Worm (Caenorhabditis elegans) whole organism, late embryonic: Measurements from ENCODE around the gene Y54G11A.4.

ENCODE experiments used
- C08G9.2 ChIP-seq: sonication (generic microtip); optimal IDR thresholded peaks from 2 replicates; lab custom pipeline; 2016; ENCODE audit warnings: mild to moderate bottlenecking, missing genetic modification characterization, moderate library complexity, missing compliant biosample characterization
- C38D4.7 ChIP-seq: fragments of 200-800 bp; sonication (Bioruptor generic); optimal IDR thresholded peaks from 2 replicates; lab custom pipeline; 2018; ENCODE audit warnings: mild to moderate bottlenecking, missing genetic modification characterization, moderate library complexity, missing compliant biosample characterization
- F13H6.1 ChIP-seq: sonication (generic microtip); optimal IDR thresholded peaks from 2 replicates; lab custom pipeline; 2016; ENCODE audit warnings: missing genetic modification characterization, missing compliant biosample characterization
- K02D7.2 ChIP-seq: sonication (generic microtip); optimal IDR thresholded peaks from 2 replicates; lab custom pipeline; 2017; ENCODE audit warnings: mild to moderate bottlenecking, missing genetic modification characterization, missing compliant biosample characterization
- K09A11.1 ChIP-seq: sonication (generic microtip); optimal IDR thresholded peaks from 2 replicates; lab custom pipeline; 2017; ENCODE audit warnings: antibody characterized with exemption, mild to moderate bottlenecking, missing genetic modification characterization, missing compliant biosample characterization; ENCODE audit not compliant: insufficient read depth
- Y22D7AL.16 ChIP-seq: sonication (generic microtip); optimal IDR thresholded peaks from 2 replicates; lab custom pipeline; 2016; ENCODE audit warnings: missing genetic modification characterization, missing compliant biosample characterization
- ahr-1 ChIP-seq: sonication (generic microtip); optimal IDR thresholded peaks from 2 replicates; lab custom pipeline; 2016; ENCODE audit warnings: missing genetic modification characterization, missing compliant biosample characterization
- ceh-19 ChIP-seq: fragments of 200-800 bp; sonication (Bioruptor generic); optimal IDR thresholded peaks from 2 replicates; lab custom pipeline; 2018; ENCODE audit warnings: mild to moderate bottlenecking, missing genetic modification characterization, missing compliant biosample characterization
- ceh-2 ChIP-seq: sonication (generic microtip); optimal IDR thresholded peaks from 2 replicates; lab custom pipeline; 2016; ENCODE audit warnings: missing genotype, missing genetic modification characterization, missing compliant biosample characterization
- ceh-22 ChIP-seq: sonication (generic microtip); optimal IDR thresholded peaks from 2 replicates; lab custom pipeline; 2017; ENCODE audit warnings: missing biosample characterization, missing genetic modification characterization
- ceh-30 ChIP-seq: fragments of 150-350 bp; optimal IDR thresholded peaks from 2 replicates; lab custom pipeline; 2014; ENCODE audit warnings: missing biosample characterization, missing genetic modification characterization
- ceh-31 ChIP-seq: sonication (generic microtip); optimal IDR thresholded peaks from 2 replicates; lab custom pipeline; 2016; ENCODE audit warnings: missing genetic modification characterization, missing compliant biosample characterization
- ceh-34 ChIP-seq: sonication (generic microtip); optimal IDR thresholded peaks from 2 replicates; lab custom pipeline; 2016; ENCODE audit warnings: mild to moderate bottlenecking, missing genetic modification characterization, missing compliant biosample characterization
- ceh-48 ChIP-seq: sonication (generic microtip); optimal IDR thresholded peaks from 2 replicates; lab custom pipeline; 2016; ENCODE audit warnings: missing genetic modification characterization, inconsistent platforms, missing compliant biosample characterization
- ceh-6 ChIP-seq: fragments of 200-800 bp; sonication (Bioruptor generic); optimal IDR thresholded peaks from 2 replicates; lab custom pipeline; 2018; ENCODE audit warnings: mild to moderate bottlenecking, missing genetic modification characterization, missing compliant biosample characterization
- dmd-4 ChIP-seq: sonication (generic microtip); optimal IDR thresholded peaks from 2 replicates; lab custom pipeline; 2016; ENCODE audit warnings: borderline replicate concordance, missing genetic modification characterization, missing compliant biosample characterization
- dve-1 ChIP-seq: sonication (generic microtip); optimal IDR thresholded peaks from 2 replicates; lab custom pipeline; 2017; ENCODE audit warnings: antibody characterized with exemption, mild to moderate bottlenecking, missing genetic modification characterization, missing compliant biosample characterization
- elt-2 ChIP-seq: sonication (generic microtip); optimal IDR thresholded peaks from 2 replicates; lab custom pipeline; 2016; ENCODE audit warnings: missing genetic modification reagents, missing genetic modification characterization, missing compliant biosample characterization
- elt-4 ChIP-seq: sonication (generic microtip); optimal IDR thresholded peaks from 2 replicates; lab custom pipeline; 2016; ENCODE audit warnings: missing genetic modification characterization, missing compliant biosample characterization
- fax-1 ChIP-seq: sonication (generic microtip); optimal IDR thresholded peaks from 2 replicates; lab custom pipeline; 2016; ENCODE audit warnings: missing genotype, missing genetic modification characterization, missing compliant biosample characterization
- fkh-10 ChIP-seq: fragments of 150-350 bp; optimal IDR thresholded peaks from 2 replicates; lab custom pipeline; 2014; ENCODE audit warnings: missing biosample characterization, missing genetic modification reagents, missing genetic modification characterization
- fkh-6 ChIP-seq: sonication (generic microtip); optimal IDR thresholded peaks from 2 replicates; lab custom pipeline; 2016; ENCODE audit warnings: missing genetic modification characterization, missing compliant biosample characterization
- hlh-15 ChIP-seq: sonication (generic microtip); optimal IDR thresholded peaks from 2 replicates; lab custom pipeline; 2016; ENCODE audit warnings: missing genetic modification characterization, missing compliant biosample characterization
- lin-11 ChIP-seq: fragments of 200-800 bp; sonication (Bioruptor generic); optimal IDR thresholded peaks from 2 replicates; lab custom pipeline; 2018; ENCODE audit warnings: mild to moderate bottlenecking, missing genetic modification characterization, missing compliant biosample characterization
- madf-2 ChIP-seq: sonication (generic microtip); optimal IDR thresholded peaks from 2 replicates; lab custom pipeline; 2017; ENCODE audit warnings: missing genetic modification characterization, missing compliant biosample characterization
- nfya-1 ChIP-seq: sonication (generic microtip); optimal IDR thresholded peaks from 2 replicates; lab custom pipeline; 2017; ENCODE audit warnings: missing genetic modification characterization, mild to moderate bottlenecking, missing compliant biosample characterization, antibody characterized with exemption, moderate library complexity
- nhr-11 ChIP-seq: fragments of 150-350 bp; optimal IDR thresholded peaks from 2 replicates; lab custom pipeline; 2014; ENCODE audit warnings: missing biosample characterization, missing genetic modification characterization
- nhr-232 ChIP-seq: sonication (generic microtip); optimal IDR thresholded peaks from 2 replicates; lab custom pipeline; 2016; ENCODE audit warnings: missing genetic modification characterization, missing compliant biosample characterization
- pat-9 ChIP-seq: fragments of 200-800 bp; sonication (Bioruptor generic); optimal IDR thresholded peaks from 2 replicates; lab custom pipeline; 2018; ENCODE audit warnings: mild to moderate bottlenecking, missing genetic modification characterization, moderate library complexity, missing compliant biosample characterization
- pqm-1 ChIP-seq: sonication (generic microtip); optimal IDR thresholded peaks from 2 replicates; lab custom pipeline; 2016; ENCODE audit warnings: missing genetic modification characterization, missing compliant biosample characterization
- ref-2 ChIP-seq: sonication (generic microtip); optimal IDR thresholded peaks from 2 replicates; lab custom pipeline; 2016; ENCODE audit warnings: missing genetic modification characterization, missing compliant biosample characterization
- sox-2 ChIP-seq: fragments of 200-800 bp; sonication (Bioruptor generic); IDR thresholded peaks from 2 replicates; pipeline ENCODE4 v1.3.6; 2022; ENCODE audit warnings: missing genetic modification reagents, missing genetic modification characterization, missing compliant biosample characterization
- tbx-7 ChIP-seq: sonication (generic microtip); optimal IDR thresholded peaks from 2 replicates; lab custom pipeline; 2016; ENCODE audit warnings: missing genotype, missing genetic modification characterization, missing compliant biosample characterization
- ttx-3 ChIP-seq: sonication (generic microtip); optimal IDR thresholded peaks from 2 replicates; lab custom pipeline; 2016; ENCODE audit warnings: missing genetic modification reagents, missing genetic modification characterization, missing compliant biosample characterization
- unc-3 ChIP-seq, 2 experiments: fragments of 200-800 bp in 1 of 2; sonication (Bioruptor generic) in 1 of 2; sonication (generic microtip) in 1 of 2; conservative IDR thresholded peaks in 1 of 2; optimal IDR thresholded peaks in 1 of 2; 2 replicates each; pipeline versions ENCODE4 v1.3.6 to Lab custom; 2016 to 2022; ENCODE audit warnings: missing compliant biosample characterization in 2 of 2, missing genetic modification characterization in 2 of 2, missing genetic modification reagents in 1 of 2
- unc-42 ChIP-seq: sonication (generic microtip); optimal IDR thresholded peaks from 2 replicates; lab custom pipeline; 2016; ENCODE audit warnings: missing genotype, missing genetic modification characterization, missing compliant biosample characterization
- unc-55 ChIP-seq: sonication (generic microtip); optimal IDR thresholded peaks from 2 replicates; lab custom pipeline; 2017; ENCODE audit warnings: missing biosample characterization, missing genetic modification reagents, missing genetic modification characterization
- unc-86 ChIP-seq: sonication (generic microtip); optimal IDR thresholded peaks from 2 replicates; lab custom pipeline; 2016; ENCODE audit warnings: missing genetic modification characterization, missing compliant biosample characterization
- zip-5 ChIP-seq: sonication (generic microtip); optimal IDR thresholded peaks from 2 replicates; lab custom pipeline; 2016; ENCODE audit warnings: missing genetic modification characterization, missing compliant biosample characterization

The Y54G11A.4 gene

ce11 chrII:14269839-14270238 lies 22.8 kb upstream of the Y54G11A.4 start:
- peak; percentile 88 for TF ChIP-seq nfya-1 (tag; lab: Kevin White, UChicago)
- no peak for TF ChIP-seq ahr-1
- TF ChIP-seq, all 69 proteins: peak for 1

- TF ChIP-seq ceh-48 (tag; lab: Kevin White, UChicago) (no peak), K09A11.1 (tag; lab: Kevin White, UChicago) (no peak), ceh-31 (tag; lab: Kevin White, UChicago) (no peak), nhr-11 (tag; lab: Kevin White, UChicago) (no peak), elt-2 (tag; lab: Kevin White, UChicago) (no peak)
Measured at ce11 chrII:14276409-14276808, 16.2 kb upstream of the Y54G11A.4 start, which contains the start of gene Y54G11A.3. Y54G11A.3 (plus strand) TSS chrII:14276621.

ce11 chrII:14287277-14287676 lies 5.3 kb upstream of the Y54G11A.4 start, which contains the start of gene srh-41:
srh-41 (minus strand) TSS chrII:14287377.
- TF ChIP-seq fax-1 (tag; lab: Kevin White, UChicago) (no peak), ahr-1 (no peak), madf-2 (tag; lab: Kevin White, UChicago) (no peak), ceh-6 (GFP tag; lab: Kevin White, UChicago) (no peak), fkh-10 (GFP tag; lab: Kevin White, UChicago) (no peak), C38D4.7 (GFP tag; lab: Kevin White, UChicago) (no peak), ceh-2 (tag; lab: Kevin White, UChicago) (no peak), ttx-3 (tag; lab: Kevin White, UChicago) (no peak), ceh-30 (tag; lab: Kevin White, UChicago) (no peak), zip-5 (tag; lab: Kevin White, UChicago) (no peak), ceh-19 (GFP tag; lab: Kevin White, UChicago) (no peak), nfya-1 (tag; lab: Kevin White, UChicago) (no peak), C08G9.2 (tag; lab: Kevin White, UChicago) (no peak)

ce11 chrII:14288968-14289367 lies 3.7 kb upstream of the Y54G11A.4 start, which contains the start of gene srh-42:
srh-42 (minus strand) TSS chrII:14289068.
- TF ChIP-seq sox-2 (GFP tag; lab: Robert Waterston, UW) (no peak), lin-11 (tag; lab: Kevin White, UChicago) (no peak), nhr-232 (no peak), C38D4.7 (GFP tag; lab: Kevin White, UChicago) (no peak), K02D7.2 (tag; lab: Kevin White, UChicago) (no peak), unc-86 (tag; lab: Kevin White, UChicago) (no peak), fkh-6 (tag; lab: Kevin White, UChicago) (no peak), unc-42 (no peak), elt-2 (tag; lab: Kevin White, UChicago) (no peak), ref-2 (tag; lab: Kevin White, UChicago) (no peak), K09A11.1 (tag; lab: Kevin White, UChicago) (no peak), ceh-22 (tag; lab: Kevin White, UChicago) (no peak), ceh-19 (GFP tag; lab: Kevin White, UChicago) (no peak), ceh-48 (tag; lab: Kevin White, UChicago) (no peak), unc-3 (GFP tag; conservative IDR thresholded peaks at IDR 0.05; lab: Robert Waterston, UW) (no peak), unc-3 (tag; optimal IDR thresholded peaks at IDR 0.05; lab: Kevin White, UChicago) (no peak), Y22D7AL.16 (tag; lab: Kevin White, UChicago) (no peak), unc-55 (GFP tag; lab: Kevin White, UChicago) (no peak), F13H6.1 (tag; lab: Kevin White, UChicago) (no peak)

ce11 chrII:14290846-14291245 lies 1.8 kb upstream of the Y54G11A.4 start:
- TF ChIP-seq ceh-2 (tag; lab: Kevin White, UChicago) (no peak), ceh-34 (tag; lab: Kevin White, UChicago) (no peak), ahr-1 (no peak), dve-1 (tag; lab: Kevin White, UChicago) (no peak), pqm-1 (tag; lab: Kevin White, UChicago) (no peak), elt-4 (tag; lab: Kevin White, UChicago) (no peak), dmd-4 (no peak), ceh-6 (GFP tag; lab: Kevin White, UChicago) (no peak), nfya-1 (tag; lab: Kevin White, UChicago) (no peak), F13H6.1 (tag; lab: Kevin White, UChicago) (no peak), elt-2 (tag; lab: Kevin White, UChicago) (no peak), C38D4.7 (GFP tag; lab: Kevin White, UChicago) (no peak), C08G9.2 (tag; lab: Kevin White, UChicago) (no peak), pat-9 (tag; lab: Kevin White, UChicago) (no peak), unc-86 (tag; lab: Kevin White, UChicago) (no peak), tbx-7 (no peak), sox-2 (GFP tag; lab: Robert Waterston, UW) (no peak), hlh-15 (tag; lab: Kevin White, UChicago) (no peak)
- TF ChIP-seq, all 69 proteins: peak for 0
